Worm (Caenorhabditis elegans): ENCODE data around the gene ltah-1.1.

The ltah-1.1 gene

ce11 chrIV:12287628-12288027 lies 8.2 kb downstream of the ltah-1.1 start, which contains the start of gene erl-1:
Gene erl-1, plus strand, starts transcription at chrIV:12287928.
- TF ChIP-seq ceh-13 (GFP tag; optimal IDR thresholded peaks at IDR 0.05) (no peak), hmg-4 (GFP tag; optimal IDR thresholded peaks at IDR 0.05) (no peak), ceh-36 (tag; optimal IDR thresholded peaks at IDR 0.05) (no peak), B0310.2 (tag; optimal IDR thresholded peaks at IDR 0.05) (no peak), tbx-37 (GFP tag; conservative IDR thresholded peaks at IDR 0.05) (no peak), sea-1 (GFP tag; conservative IDR thresholded peaks at IDR 0.05) (no peak), flt-1 (GFP tag; IDR thresholded peaks at IDR 0.05) (no peak), F13C5.2 (tag; optimal IDR thresholded peaks at IDR 0.05) (no peak), aly-1 (tag; optimal IDR thresholded peaks at IDR 0.05) (no peak), pes-1 (GFP tag; IDR thresholded peaks at IDR 0.05) (no peak), ama-1 (optimal IDR thresholded peaks at IDR 0.05) (no peak), hmbx-1 (tag; optimal IDR thresholded peaks at IDR 0.05) (no peak), ets-7 (tag; optimal IDR thresholded peaks at IDR 0.05) (no peak), hnd-1 (tag; optimal IDR thresholded peaks at IDR 0.05) (no peak), tbx-11 (GFP tag; IDR thresholded peaks at IDR 0.05) (no peak), scrt-1 (GFP tag; IDR thresholded peaks at IDR 0.05) (no peak), tra-4 (tag; optimal IDR thresholded peaks at IDR 0.05) (no peak)

- TF ChIP-seq flt-1 (GFP tag; IDR thresholded peaks at IDR 0.05) = no peak
- no peak for TF ChIP-seq tbx-37 (GFP tag; conservative IDR thresholded peaks at IDR 0.05)
- TF ChIP-seq hnd-1 (tag; optimal IDR thresholded peaks at IDR 0.05) = no peak
- TF ChIP-seq sea-1 (GFP tag; conservative IDR thresholded peaks at IDR 0.05) = no peak
- no peak for TF ChIP-seq hmbx-1 (tag; optimal IDR thresholded peaks at IDR 0.05)
- TF ChIP-seq ceh-36 (tag; optimal IDR thresholded peaks at IDR 0.05) = no peak
- TF ChIP-seq tbx-11 (GFP tag; IDR thresholded peaks at IDR 0.05) = no peak
- no peak for TF ChIP-seq scrt-1 (GFP tag; IDR thresholded peaks at IDR 0.05)
- TF ChIP-seq ets-7 (tag; optimal IDR thresholded peaks at IDR 0.05) = no peak
- no peak for TF ChIP-seq F13C5.2 (tag; optimal IDR thresholded peaks at IDR 0.05)
- no peak for TF ChIP-seq ceh-13 (GFP tag; optimal IDR thresholded peaks at IDR 0.05)
- TF ChIP-seq ama-1 (optimal IDR thresholded peaks at IDR 0.05) = no peak
- no peak for TF ChIP-seq tra-4 (tag; optimal IDR thresholded peaks at IDR 0.05)
- TF ChIP-seq aly-1 (tag; optimal IDR thresholded peaks at IDR 0.05) = no peak
- TF ChIP-seq B0310.2 (tag; optimal IDR thresholded peaks at IDR 0.05) = no peak
- no peak for TF ChIP-seq pes-1 (GFP tag; IDR thresholded peaks at IDR 0.05)
- TF ChIP-seq hmg-4 (GFP tag; optimal IDR thresholded peaks at IDR 0.05) = no peak
These were observed 9.7 kb downstream of the ltah-1.1 start, which contains the start of gene C42C1.9 for ce11 chrIV:12289149-12289548. Gene C42C1.9, plus strand, starts transcription at chrIV:12289449.

ce11 chrIV:12290744-12291143 lies 11.3 kb downstream of the ltah-1.1 start, which contains the start of gene C42C1.8:
Gene C42C1.8, plus strand, starts transcription at chrIV:12291044.
- TF ChIP-seq tra-4 (tag; optimal IDR thresholded peaks at IDR 0.05) (no peak), ceh-36 (tag; optimal IDR thresholded peaks at IDR 0.05) (no peak), F13C5.2 (tag; optimal IDR thresholded peaks at IDR 0.05) (no peak)

- TF ChIP-seq pes-1 (GFP tag; IDR thresholded peaks at IDR 0.05) = 0 out of 2 replicates have a peak, but pooled peaks have one; percentile 19
These were observed 15.3 kb downstream of the ltah-1.1 start for ce11 chrIV:12294770-12295169.

- TF ChIP-seq tbx-37 (GFP tag; conservative IDR thresholded peaks at IDR 0.05) (no peak), ceh-13 (GFP tag; optimal IDR thresholded peaks at IDR 0.05) (no peak), sea-1 (GFP tag; conservative IDR thresholded peaks at IDR 0.05) (no peak), hnd-1 (tag; optimal IDR thresholded peaks at IDR 0.05) (no peak), hmg-4 (GFP tag; optimal IDR thresholded peaks at IDR 0.05) (no peak), tbx-11 (GFP tag; IDR thresholded peaks at IDR 0.05) (no peak)
These were observed 21.7 kb downstream of the ltah-1.1 start, which contains the start of gene oac-59 for ce11 chrIV:12301161-12301560. Gene oac-59, minus strand, starts transcription at chrIV:12301261.

- no peak for TF ChIP-seq ceh-36 (tag; optimal IDR thresholded peaks at IDR 0.05)
- no peak for TF ChIP-seq aly-1 (tag; optimal IDR thresholded peaks at IDR 0.05)
- TF ChIP-seq hmbx-1 (tag; optimal IDR thresholded peaks at IDR 0.05) = no peak
- no peak for TF ChIP-seq hmg-4 (GFP tag; optimal IDR thresholded peaks at IDR 0.05)
These were observed 23.5 kb downstream of the ltah-1.1 start for ce11 chrIV:12302885-12303284.

- TF ChIP-seq scrt-1 (GFP tag; IDR thresholded peaks at IDR 0.05) (no peak), hnd-1 (tag; optimal IDR thresholded peaks at IDR 0.05) (no peak), hmg-4 (GFP tag; optimal IDR thresholded peaks at IDR 0.05) (no peak), tbx-11 (GFP tag; IDR thresholded peaks at IDR 0.05) (no peak), aly-1 (tag; optimal IDR thresholded peaks at IDR 0.05) (no peak), ceh-36 (tag; optimal IDR thresholded peaks at IDR 0.05) (no peak), tra-4 (tag; optimal IDR thresholded peaks at IDR 0.05) (no peak), B0310.2 (tag; optimal IDR thresholded peaks at IDR 0.05) (no peak)
These were observed 25.3 kb downstream of the ltah-1.1 start for ce11 chrIV:12304750-12305149.

- TF ChIP-seq ama-1 (optimal IDR thresholded peaks at IDR 0.05) (no peak), hmg-4 (GFP tag; optimal IDR thresholded peaks at IDR 0.05) (no peak), flt-1 (GFP tag; IDR thresholded peaks at IDR 0.05) (no peak), hmbx-1 (tag; optimal IDR thresholded peaks at IDR 0.05) (no peak), tra-4 (tag; optimal IDR thresholded peaks at IDR 0.05) (no peak), ceh-36 (tag; optimal IDR thresholded peaks at IDR 0.05) (no peak), ceh-13 (GFP tag; optimal IDR thresholded peaks at IDR 0.05) (no peak), hnd-1 (tag; optimal IDR thresholded peaks at IDR 0.05) (no peak), tbx-37 (GFP tag; conservative IDR thresholded peaks at IDR 0.05) (no peak), scrt-1 (GFP tag; IDR thresholded peaks at IDR 0.05) (no peak), pes-1 (GFP tag; IDR thresholded peaks at IDR 0.05) (no peak), B0310.2 (tag; optimal IDR thresholded peaks at IDR 0.05) (no peak), ets-7 (tag; optimal IDR thresholded peaks at IDR 0.05) (no peak), tbx-11 (GFP tag; IDR thresholded peaks at IDR 0.05) (no peak), aly-1 (tag; optimal IDR thresholded peaks at IDR 0.05) (no peak), sea-1 (GFP tag; conservative IDR thresholded peaks at IDR 0.05) (no peak), F13C5.2 (tag; optimal IDR thresholded peaks at IDR 0.05) (no peak)
These were observed 26.5 kb downstream of the ltah-1.1 start for ce11 chrIV:12305956-12306355.

Data from whole organism, early embryonic.